Worm (Caenorhabditis elegans) whole organism, L1 larva: ENCODE results near the gene tbcb-1.
A peak's percentile ranks its signal among the peaks of the same experiment; 100 is the strongest.

ENCODE experiments used
- aly-2 ChIP-seq: fragments of 150-350 bp; optimal IDR thresholded peaks from 2 replicates; lab custom pipeline; 2014; ENCODE audit warnings: missing biosample characterization, missing genetic modification characterization
- blmp-1 ChIP-seq: fragments of 150-350 bp; optimal IDR thresholded peaks from 2 replicates; lab custom pipeline; 2014; ENCODE audit warnings: missing biosample characterization, missing genetic modification characterization
- ceh-82 ChIP-seq, 3 experiments: fragments of 150-350 bp in 1 of 3; sonication (generic microtip) in 2 of 3; optimal IDR thresholded peaks; 2 replicates each; lab custom pipeline; 2014 to 2017; ENCODE audit warnings: missing biosample characterization in 3 of 3, missing genetic modification characterization in 3 of 3
- ceh-88 ChIP-seq: fragments of 200-800 bp; sonication (Bioruptor generic); IDR thresholded peaks from 2 replicates; pipeline ENCODE4 v1.3.6; 2022; ENCODE audit warnings: missing genetic modification characterization, missing compliant biosample characterization
- elt-3 ChIP-seq, 6 experiments: fragments of 150-350 bp in 1 of 6; sonication (generic microtip); optimal IDR thresholded peaks; 2 replicates each; lab custom pipeline; 2017 to 2018; ENCODE audit warnings: missing biosample characterization in 6 of 6, missing genetic modification characterization in 6 of 6, inconsistent platforms in 1 of 6
- lir-3 ChIP-seq: sonication (generic microtip); optimal IDR thresholded peaks from 2 replicates; lab custom pipeline; 2016; ENCODE audit warnings: mild to moderate bottlenecking, missing genetic modification characterization, moderate library complexity, missing compliant biosample characterization; ENCODE audit not compliant: poor library complexity
- lsy-2 ChIP-seq, 2 experiments: fragments of 150-350 bp; optimal IDR thresholded peaks; 2 replicates each; lab custom pipeline; 2014; ENCODE audit warnings: missing biosample characterization in 2 of 2, missing genetic modification characterization in 2 of 2
- mdl-1 ChIP-seq, 2 experiments: fragments of 150-350 bp; optimal IDR thresholded peaks; 2 replicates each; lab custom pipeline; 2014 to 2017; ENCODE audit warnings: missing biosample characterization in 2 of 2, missing genetic modification characterization in 2 of 2, inconsistent platforms in 1 of 2
- nhr-19 ChIP-seq: fragments of 200-800 bp; sonication (Bioruptor generic); conservative IDR thresholded peaks from 2 replicates; pipeline ENCODE4 v1.3.6; 2022; ENCODE audit warnings: missing genetic modification characterization, missing compliant biosample characterization
- nhr-28 ChIP-seq: fragments of 150-350 bp; optimal IDR thresholded peaks from 2 replicates; lab custom pipeline; 2014; ENCODE audit warnings: missing biosample characterization, missing genetic modification characterization
- unc-62 ChIP-seq: fragments of 150-350 bp; optimal IDR thresholded peaks from 2 replicates; lab custom pipeline; 2014; ENCODE audit warnings: missing biosample characterization, missing genetic modification reagents, missing genetic modification characterization
- unc-86 ChIP-seq: sonication (generic microtip); optimal IDR thresholded peaks from 2 replicates; lab custom pipeline; 2016; ENCODE audit warnings: missing genetic modification characterization, missing compliant biosample characterization
- xbp-1 ChIP-seq: sonication (generic microtip); optimal IDR thresholded peaks from 2 replicates; lab custom pipeline; 2016; ENCODE audit warnings: missing genetic modification characterization, missing compliant biosample characterization
- ztf-11 ChIP-seq, 2 experiments: sonication (generic microtip); optimal IDR thresholded peaks; 2 replicates each; lab custom pipeline; 2016 to 2017; ENCODE audit warnings: missing genetic modification characterization in 2 of 2, missing biosample characterization in 1 of 2, missing compliant biosample characterization in 1 of 2

ce11 chrV:13551601-13552000, 40.3 kb upstream of the tbcb-1 start, which contains the start of the genes C56A3.4 and C56A3.5:
- TF ChIP-seq ceh-88 (GFP tag; lab: Robert Waterston, UW) (no peak), nhr-28 (no peak), ceh-82 (tag; optimal IDR thresholded peaks at IDR 0.05; lab: Kevin White, UChicago) (peak; percentile 19 to 60 (median 39)), unc-86 (tag; lab: Kevin White, UChicago) (peak; percentile 27), lir-3 (tag; lab: Kevin White, UChicago) (peak; percentile 88), aly-2 (tag; lab: Kevin White, UChicago) (no peak), ztf-11 (tag; optimal IDR thresholded peaks at IDR 0.05; lab: Kevin White, UChicago) (peak in 1 of 2 experiments; percentile 72), xbp-1 (tag; lab: Kevin White, UChicago) (peak; percentile 58), blmp-1 (tag; lab: Kevin White, UChicago) (peak; percentile 20), lsy-2 (tag; optimal IDR thresholded peaks at IDR 0.05; lab: Kevin White, UChicago) (peak; percentile 48 to 65), nhr-19 (GFP tag; lab: Robert Waterston, UW) (peak; percentile 65), mdl-1 (tag; optimal IDR thresholded peaks at IDR 0.05; lab: Kevin White, UChicago) (peak in 1 of 2 experiments; percentile 50), unc-62 (GFP tag; lab: Kevin White, UChicago) (no peak), elt-3 (tag; optimal IDR thresholded peaks at IDR 0.05; lab: Kevin White, UChicago) (peak in 1 of 6 experiments; percentile 9)
